Worm (Caenorhabditis elegans): ENCODE results near the gene lst-5.

Gene lst-5

ce11 chrII:7049470-7049869, 26.8 kb downstream of the lst-5 start (continued):
- TF ChIP-seq lin-40 (tag; optimal IDR thresholded peaks at IDR 0.05) = no peak
- TF ChIP-seq let-607 (tag; optimal IDR thresholded peaks at IDR 0.05) = no peak
- TF ChIP-seq madf-6 (GFP tag; IDR thresholded peaks at IDR 0.05) = 0 out of 2 replicates have a peak, but pooled peaks have one; percentile 19

ce11 chrII:7050021-7050722, 27.5 kb downstream of the lst-5 start, which contains the start of the genes tcer-1 and ZK1127.5:
tcer-1 (minus strand) TSS chrII:7050071.
ZK1127.5 (plus strand) TSS chrII:7050672.
- TF ChIP-seq nhr-120 (GFP tag; IDR thresholded peaks at IDR 0.05) (no peak), snpc-1.3 (tag; optimal IDR thresholded peaks at IDR 0.05; ENCODE audit: insufficient read depth) (peak; percentile 56), mcd-1 (GFP tag; IDR thresholded peaks at IDR 0.05) (peak; percentile 94), unc-62 (GFP tag; optimal IDR thresholded peaks at IDR 0.05) (no peak), lsl-1 (GFP tag; optimal IDR thresholded peaks at IDR 0.05) (peak; percentile 65), zfh-2 (GFP tag; conservative IDR thresholded peaks at IDR 0.05) (no peak), dox-1 (GFP tag; IDR thresholded peaks at IDR 0.05) (peak; percentile 79), B0261.1 (tag; optimal IDR thresholded peaks at IDR 0.05) (no peak), F57A8.1 (GFP tag; optimal IDR thresholded peaks at IDR 0.05) (no peak), attf-5 (GFP tag; optimal IDR thresholded peaks at IDR 0.05) (peak; percentile 69), snpc-4 (GFP tag; optimal IDR thresholded peaks at IDR 0.05) (no peak), snpc-4 (tag; optimal IDR thresholded peaks at IDR 0.05) (peak in 3 of 4 experiments; percentile 8 to 16 (median 13)), nhr-80 (tag; optimal IDR thresholded peaks at IDR 0.05) (peak; percentile 1), madf-6 (GFP tag; IDR thresholded peaks at IDR 0.05) (peak; percentile 69), snpc-1.1 (tag; optimal IDR thresholded peaks at IDR 0.05; ENCODE audit: insufficient read depth) (peak; percentile 31), snpc-3.4 (tag; optimal IDR thresholded peaks at IDR 0.05) (peak; percentile 47), hmg-1.2 (GFP tag; IDR thresholded peaks at IDR 0.05) (peak; percentile 39; the same call in 1 of the 2 replicates), efl-1 (GFP tag; optimal IDR thresholded peaks at IDR 0.05) (peak; percentile 87), lin-35 (GFP tag; optimal IDR thresholded peaks at IDR 0.05) (peak in 1 of 3 experiments; percentile 57), dpl-1 (GFP tag; optimal IDR thresholded peaks at IDR 0.05) (peak; percentile 63), F33H1.4 (GFP tag; IDR thresholded peaks at IDR 0.05) (0 out of 2 replicates have a peak, but pooled peaks have one; percentile 44), K11D2.4 (GFP tag; IDR thresholded peaks at IDR 0.05) (no peak), tbp1 (GFP tag; optimal IDR thresholded peaks at IDR 0.05) (peak; percentile 26), D2030.7 (GFP tag; IDR thresholded peaks at IDR 0.05) (0 out of 2 replicates have a peak, but pooled peaks have one; percentile 13), madf-3 (GFP tag; IDR thresholded peaks at IDR 0.05) (peak; percentile 95), lin-40 (tag; optimal IDR thresholded peaks at IDR 0.05) (no peak), lin-54 (GFP tag; optimal IDR thresholded peaks at IDR 0.05) (peak; percentile 60), ceh-91 (GFP tag; IDR thresholded peaks at IDR 0.05) (peak; percentile 57; the same call in 1 of the 2 replicates), madf-8 (GFP tag; conservative IDR thresholded peaks at IDR 0.05) (peak; percentile 60), aptf-3 (GFP tag; IDR thresholded peaks at IDR 0.05) (no peak), cebp-1 (GFP tag; IDR thresholded peaks at IDR 0.05) (no peak), cebp-1 (tag; optimal IDR thresholded peaks at IDR 0.05) (peak; percentile 1)

DNA sequence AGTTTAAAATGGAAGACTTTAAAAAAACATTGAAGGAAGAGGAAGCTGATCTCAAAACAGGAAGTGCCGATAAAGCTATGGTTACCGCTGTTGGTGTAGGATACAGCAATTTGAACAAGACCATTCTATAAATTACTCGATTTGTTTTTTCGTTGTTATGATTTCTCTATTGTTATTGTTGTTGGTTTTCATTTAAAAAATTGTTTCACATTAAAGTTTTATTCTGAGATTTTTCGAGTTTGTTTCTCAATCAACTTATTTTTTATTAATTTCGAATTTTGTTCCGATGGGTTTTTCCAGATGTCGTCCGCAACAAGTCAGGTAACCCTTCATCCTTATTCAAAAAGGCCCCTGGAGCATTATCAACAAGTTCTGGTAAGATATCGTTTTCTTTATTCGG, 29.1 kb downstream of the lst-5 start, which contains the start of gene ZK1127.12:
ZK1127.12 (plus strand) TSS at position 301 of the 400 bp plus-strand sequence.
- TF ChIP-seq xnd-1 (tag; optimal IDR thresholded peaks at IDR 0.05) (no peak), lin-40 (tag; optimal IDR thresholded peaks at IDR 0.05) (no peak)

Data from whole organism, young adult.